Worm (Caenorhabditis elegans) whole organism, late embryonic: ENCODE measurements around the gene C14B9.2.
A peak's percentile ranks its signal among the peaks of the same experiment; 100 is the strongest.

ENCODE experiments used
- C08G9.2 ChIP-seq: sonication (generic microtip); optimal IDR thresholded peaks from 2 replicates; lab custom pipeline; 2016; ENCODE audit warnings: mild to moderate bottlenecking, missing genetic modification characterization, moderate library complexity, missing compliant biosample characterization
- C38D4.7 ChIP-seq: fragments of 200-800 bp; sonication (Bioruptor generic); optimal IDR thresholded peaks from 2 replicates; lab custom pipeline; 2018; ENCODE audit warnings: mild to moderate bottlenecking, missing genetic modification characterization, moderate library complexity, missing compliant biosample characterization
- K02D7.2 ChIP-seq: sonication (generic microtip); optimal IDR thresholded peaks from 2 replicates; lab custom pipeline; 2017; ENCODE audit warnings: mild to moderate bottlenecking, missing genetic modification characterization, missing compliant biosample characterization
- ahr-1 ChIP-seq: sonication (generic microtip); optimal IDR thresholded peaks from 2 replicates; lab custom pipeline; 2016; ENCODE audit warnings: missing genetic modification characterization, missing compliant biosample characterization
- ama-1 ChIP-seq: fragments of 150-350 bp; optimal IDR thresholded peaks from 2 replicates; lab custom pipeline; 2014
- ceh-18 ChIP-seq: sonication (generic microtip); optimal IDR thresholded peaks from 2 replicates; lab custom pipeline; 2016; ENCODE audit warnings: missing genetic modification characterization, missing compliant biosample characterization
- ceh-19 ChIP-seq: fragments of 200-800 bp; sonication (Bioruptor generic); optimal IDR thresholded peaks from 2 replicates; lab custom pipeline; 2018; ENCODE audit warnings: mild to moderate bottlenecking, missing genetic modification characterization, missing compliant biosample characterization
- ceh-2 ChIP-seq: sonication (generic microtip); optimal IDR thresholded peaks from 2 replicates; lab custom pipeline; 2016; ENCODE audit warnings: missing genotype, missing genetic modification characterization, missing compliant biosample characterization
- ceh-22 ChIP-seq: sonication (generic microtip); optimal IDR thresholded peaks from 2 replicates; lab custom pipeline; 2017; ENCODE audit warnings: missing biosample characterization, missing genetic modification characterization
- ceh-24 ChIP-seq: sonication (generic microtip); optimal IDR thresholded peaks from 2 replicates; lab custom pipeline; 2016; ENCODE audit warnings: mild to moderate bottlenecking, missing genetic modification characterization, missing compliant biosample characterization
- ceh-34 ChIP-seq: sonication (generic microtip); optimal IDR thresholded peaks from 2 replicates; lab custom pipeline; 2016; ENCODE audit warnings: mild to moderate bottlenecking, missing genetic modification characterization, missing compliant biosample characterization
- ceh-45 ChIP-seq: fragments of 200-800 bp; sonication (Bioruptor generic); IDR thresholded peaks from 2 replicates; pipeline ENCODE4 v1.3.6; 2022; ENCODE audit warnings: missing genetic modification reagents, missing genetic modification characterization, missing compliant biosample characterization
- ceh-6 ChIP-seq: fragments of 200-800 bp; sonication (Bioruptor generic); optimal IDR thresholded peaks from 2 replicates; lab custom pipeline; 2018; ENCODE audit warnings: mild to moderate bottlenecking, missing genetic modification characterization, missing compliant biosample characterization
- ceh-9 ChIP-seq: sonication (generic microtip); optimal IDR thresholded peaks from 2 replicates; lab custom pipeline; 2016; ENCODE audit warnings: mild to moderate bottlenecking, missing genetic modification characterization, inconsistent platforms, missing compliant biosample characterization
- che-1 ChIP-seq: sonication (generic microtip); optimal IDR thresholded peaks from 2 replicates; lab custom pipeline; 2016; ENCODE audit warnings: mild to moderate bottlenecking, missing genetic modification characterization, missing compliant biosample characterization
- dmd-4 ChIP-seq: sonication (generic microtip); optimal IDR thresholded peaks from 2 replicates; lab custom pipeline; 2016; ENCODE audit warnings: borderline replicate concordance, missing genetic modification characterization, missing compliant biosample characterization
- elt-2 ChIP-seq: sonication (generic microtip); optimal IDR thresholded peaks from 2 replicates; lab custom pipeline; 2016; ENCODE audit warnings: missing genetic modification reagents, missing genetic modification characterization, missing compliant biosample characterization
- elt-4 ChIP-seq: sonication (generic microtip); optimal IDR thresholded peaks from 2 replicates; lab custom pipeline; 2016; ENCODE audit warnings: missing genetic modification characterization, missing compliant biosample characterization
- eyg-1 ChIP-seq: sonication (generic microtip); optimal IDR thresholded peaks from 2 replicates; lab custom pipeline; 2016; ENCODE audit warnings: missing genotype, missing genetic modification characterization, missing compliant biosample characterization
- fax-1 ChIP-seq: sonication (generic microtip); optimal IDR thresholded peaks from 2 replicates; lab custom pipeline; 2016; ENCODE audit warnings: missing genotype, missing genetic modification characterization, missing compliant biosample characterization
- gmeb-2 ChIP-seq: sonication (generic microtip); optimal IDR thresholded peaks from 2 replicates; lab custom pipeline; 2016; ENCODE audit warnings: missing genetic modification characterization, inconsistent platforms, missing compliant biosample characterization
- hlh-13 ChIP-seq: fragments of 200-800 bp; sonication (Bioruptor generic); optimal IDR thresholded peaks from 2 replicates; lab custom pipeline; 2018; ENCODE audit warnings: mild to moderate bottlenecking, missing genetic modification characterization, missing compliant biosample characterization
- hlh-15 ChIP-seq: sonication (generic microtip); optimal IDR thresholded peaks from 2 replicates; lab custom pipeline; 2016; ENCODE audit warnings: missing genetic modification characterization, missing compliant biosample characterization
- hlh-30 ChIP-seq: sonication (generic microtip); optimal IDR thresholded peaks from 2 replicates; lab custom pipeline; 2017; ENCODE audit warnings: antibody characterized with exemption, missing genetic modification characterization, missing compliant biosample characterization; ENCODE audit not compliant: insufficient read depth
- hlh-8 ChIP-seq: sonication (generic microtip); optimal IDR thresholded peaks from 2 replicates; lab custom pipeline; 2016; ENCODE audit warnings: missing genotype, missing genetic modification characterization, missing compliant biosample characterization
- lim-6 ChIP-seq: sonication (generic microtip); optimal IDR thresholded peaks from 2 replicates; lab custom pipeline; 2016; ENCODE audit warnings: missing genetic modification characterization, missing compliant biosample characterization
- lin-11 ChIP-seq: fragments of 200-800 bp; sonication (Bioruptor generic); optimal IDR thresholded peaks from 2 replicates; lab custom pipeline; 2018; ENCODE audit warnings: mild to moderate bottlenecking, missing genetic modification characterization, missing compliant biosample characterization
- madf-2 ChIP-seq: sonication (generic microtip); optimal IDR thresholded peaks from 2 replicates; lab custom pipeline; 2017; ENCODE audit warnings: missing genetic modification characterization, missing compliant biosample characterization
- mec-3 ChIP-seq: sonication (generic microtip); optimal IDR thresholded peaks from 2 replicates; lab custom pipeline; 2016; ENCODE audit warnings: borderline replicate concordance, missing genetic modification characterization, missing compliant biosample characterization
- nhr-11 ChIP-seq: fragments of 150-350 bp; optimal IDR thresholded peaks from 2 replicates; lab custom pipeline; 2014; ENCODE audit warnings: missing biosample characterization, missing genetic modification characterization
- nhr-232 ChIP-seq: sonication (generic microtip); optimal IDR thresholded peaks from 2 replicates; lab custom pipeline; 2016; ENCODE audit warnings: missing genetic modification characterization, missing compliant biosample characterization
- npax-4 ChIP-seq: sonication (generic microtip); optimal IDR thresholded peaks from 2 replicates; lab custom pipeline; 2016; ENCODE audit warnings: missing genetic modification characterization, missing compliant biosample characterization
- pag-3 ChIP-seq: sonication (generic microtip); optimal IDR thresholded peaks from 2 replicates; lab custom pipeline; 2016; ENCODE audit warnings: missing compliant biosample characterization, missing genetic modification characterization, borderline replicate concordance
- pax-1 ChIP-seq: fragments of 150-350 bp; optimal IDR thresholded peaks from 2 replicates; lab custom pipeline; 2014; ENCODE audit warnings: missing biosample characterization, missing genetic modification characterization
- pha-2 ChIP-seq: sonication (generic microtip); optimal IDR thresholded peaks from 2 replicates; lab custom pipeline; 2017; ENCODE audit warnings: mild to moderate bottlenecking, missing genetic modification characterization, missing compliant biosample characterization
- pqm-1 ChIP-seq: sonication (generic microtip); optimal IDR thresholded peaks from 2 replicates; lab custom pipeline; 2016; ENCODE audit warnings: missing genetic modification characterization, missing compliant biosample characterization
- pros-1 ChIP-seq: fragments of 150-350 bp; optimal IDR thresholded peaks from 2 replicates; lab custom pipeline; 2014; ENCODE audit warnings: missing biosample characterization, missing genetic modification reagents, missing genetic modification characterization
- sdc-2 ChIP-seq: sonication (generic microtip); optimal IDR thresholded peaks from 2 replicates; lab custom pipeline; 2016; ENCODE audit warnings: missing genotype, missing genetic modification characterization, missing compliant biosample characterization
- sox-2 ChIP-seq: fragments of 200-800 bp; sonication (Bioruptor generic); IDR thresholded peaks from 2 replicates; pipeline ENCODE4 v1.3.6; 2022; ENCODE audit warnings: missing genetic modification reagents, missing genetic modification characterization, missing compliant biosample characterization
- syd-9 ChIP-seq: sonication (generic microtip); optimal IDR thresholded peaks from 2 replicates; lab custom pipeline; 2016; ENCODE audit warnings: mild to moderate bottlenecking, missing genetic modification characterization, moderate library complexity, missing compliant biosample characterization
- tbx-2 ChIP-seq: sonication (generic microtip); optimal IDR thresholded peaks from 2 replicates; lab custom pipeline; 2016; ENCODE audit warnings: missing genetic modification characterization, missing compliant biosample characterization
- ttx-3 ChIP-seq: sonication (generic microtip); optimal IDR thresholded peaks from 2 replicates; lab custom pipeline; 2016; ENCODE audit warnings: missing genetic modification reagents, missing genetic modification characterization, missing compliant biosample characterization
- unc-3 ChIP-seq, 2 experiments: fragments of 200-800 bp in 1 of 2; sonication (Bioruptor generic) in 1 of 2; sonication (generic microtip) in 1 of 2; conservative IDR thresholded peaks in 1 of 2; optimal IDR thresholded peaks in 1 of 2; 2 replicates each; pipeline versions ENCODE4 v1.3.6 to Lab custom; 2016 to 2022; ENCODE audit warnings: missing compliant biosample characterization in 2 of 2, missing genetic modification characterization in 2 of 2, missing genetic modification reagents in 1 of 2
- unc-42 ChIP-seq: sonication (generic microtip); optimal IDR thresholded peaks from 2 replicates; lab custom pipeline; 2016; ENCODE audit warnings: missing genotype, missing genetic modification characterization, missing compliant biosample characterization
- unc-55 ChIP-seq: sonication (generic microtip); optimal IDR thresholded peaks from 2 replicates; lab custom pipeline; 2017; ENCODE audit warnings: missing biosample characterization, missing genetic modification reagents, missing genetic modification characterization
- unc-86 ChIP-seq: sonication (generic microtip); optimal IDR thresholded peaks from 2 replicates; lab custom pipeline; 2016; ENCODE audit warnings: missing genetic modification characterization, missing compliant biosample characterization
- zip-5 ChIP-seq: sonication (generic microtip); optimal IDR thresholded peaks from 2 replicates; lab custom pipeline; 2016; ENCODE audit warnings: missing genetic modification characterization, missing compliant biosample characterization
- ztf-16 ChIP-seq: sonication (generic microtip); optimal IDR thresholded peaks from 2 replicates; lab custom pipeline; 2017; ENCODE audit warnings: missing genetic modification characterization, missing compliant biosample characterization

Gene C14B9.2

DNA sequence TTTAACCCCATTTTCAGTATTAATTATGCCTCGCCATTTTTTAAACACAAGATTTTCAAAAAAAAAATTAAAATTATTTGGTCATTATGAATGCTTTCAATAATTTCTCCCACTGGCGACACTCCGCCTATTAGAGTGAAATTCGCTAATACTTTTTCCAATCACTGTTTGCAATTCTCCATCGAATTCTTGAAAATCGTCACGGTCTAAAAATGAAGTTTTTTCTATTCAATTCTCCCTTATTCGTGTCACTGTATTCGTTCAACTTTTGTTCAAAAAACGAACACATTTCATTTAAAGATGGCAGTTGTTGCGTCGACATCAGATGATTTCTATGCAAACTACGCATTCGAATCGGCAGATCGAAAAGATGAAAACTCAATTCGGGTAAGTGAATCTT lies 25.0 kb upstream of the C14B9.2 start, which contains the start of gene C14B9.3:
Gene C14B9.3 (plus strand): TSS at position 301 of the 400 bp plus-strand sequence.
- TF ChIP-seq ceh-45 (no peak), zip-5 (tag; lab: Kevin White, UChicago) (no peak), madf-2 (no peak), ama-1 (lab: Kevin White, UChicago) (no peak), ceh-2 (no peak), K02D7.2 (tag; lab: Kevin White, UChicago) (no peak), hlh-15 (no peak), ceh-34 (no peak), elt-4 (tag; lab: Kevin White, UChicago) (no peak), tbx-2 (no peak), ceh-6 (GFP tag; lab: Kevin White, UChicago) (no peak)

DNA sequence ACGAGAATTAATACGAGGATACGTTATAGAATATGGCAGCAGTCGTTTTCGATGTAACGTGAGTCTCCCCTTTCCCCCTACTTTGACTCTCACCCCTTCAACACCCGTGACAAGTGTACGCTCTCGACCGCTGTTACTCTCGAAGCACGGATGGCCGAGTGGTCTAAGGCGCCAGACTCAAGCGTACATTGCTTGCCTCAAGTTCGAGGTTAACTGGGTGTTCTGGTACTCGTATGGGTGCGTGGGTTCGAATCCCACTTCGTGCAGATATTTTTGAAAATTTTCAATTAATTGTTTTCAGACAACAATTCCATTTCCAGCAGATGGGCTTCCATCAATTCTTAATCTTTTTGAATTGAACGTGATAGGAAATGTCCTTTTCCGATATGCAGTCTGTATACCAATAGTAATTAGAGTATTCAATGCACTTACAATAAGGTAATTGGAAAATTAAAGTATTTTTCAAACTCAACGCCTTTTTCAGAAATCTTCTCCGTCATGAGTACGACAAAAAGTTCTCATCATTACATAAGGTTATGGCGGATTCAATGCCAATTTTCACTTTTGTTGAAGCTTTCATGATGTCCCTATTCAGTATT lies 23.9 kb upstream of the C14B9.2 start:
- TF ChIP-seq tbx-2 (peak; percentile 72), pha-2 (peak; percentile 43), lim-6 (tag; lab: Kevin White, UChicago) (no peak), pqm-1 (tag; lab: Kevin White, UChicago) (peak; percentile 22), ceh-19 (GFP tag; lab: Kevin White, UChicago) (peak; percentile 78), dmd-4 (tag; lab: Kevin White, UChicago) (peak; percentile 23), ceh-18 (tag; lab: Kevin White, UChicago) (peak; percentile 57), ceh-2 (peak; percentile 73), gmeb-2 (tag; lab: Kevin White, UChicago) (peak; percentile 76), ttx-3 (tag; lab: Kevin White, UChicago) (peak; percentile 66), mec-3 (tag; lab: Kevin White, UChicago) (no peak), pag-3 (tag; lab: Kevin White, UChicago) (no peak), hlh-8 (tag; lab: Kevin White, UChicago) (peak; percentile 60), hlh-13 (GFP tag; lab: Kevin White, UChicago) (peak; percentile 18), che-1 (tag; lab: Kevin White, UChicago) (peak; percentile 72), sox-2 (peak; percentile 71), ceh-6 (GFP tag; lab: Kevin White, UChicago) (peak; percentile 81), elt-2 (peak; percentile 70), ceh-45 (peak; percentile 53; the same call in 1 of the 2 replicates), K02D7.2 (tag; lab: Kevin White, UChicago) (peak; percentile 28), nhr-232 (tag; lab: Kevin White, UChicago) (peak; percentile 78), nhr-11 (tag; lab: Kevin White, UChicago) (no peak), eyg-1 (peak; percentile 71), syd-9 (peak; percentile 78), hlh-30 (tag; lab: Kevin White, UChicago) (peak; percentile 65), madf-2 (peak; percentile 75), unc-55 (GFP tag; lab: Kevin White, UChicago) (no peak), pros-1 (no peak), fax-1 (tag; lab: Kevin White, UChicago) (peak; percentile 69), ahr-1 (peak; percentile 44), unc-3 (GFP tag; conservative IDR thresholded peaks at IDR 0.05; lab: Robert Waterston, UW) (no peak; the same call in 1 of the 2 replicates), unc-3 (tag; optimal IDR thresholded peaks at IDR 0.05; lab: Kevin White, UChicago) (peak; percentile 59), pax-1 (tag; lab: Kevin White, UChicago) (no peak), unc-86 (tag; lab: Kevin White, UChicago) (peak; percentile 33), elt-4 (tag; lab: Kevin White, UChicago) (no peak), sdc-2 (peak; percentile 71), ceh-24 (tag; lab: Kevin White, UChicago) (peak; percentile 17), ztf-16 (peak; percentile 80), npax-4 (tag; lab: Kevin White, UChicago) (peak; percentile 29), C08G9.2 (tag; lab: Kevin White, UChicago) (peak; percentile 58), ceh-34 (peak; percentile 83), lin-11 (peak; percentile 54), unc-42 (tag; lab: Kevin White, UChicago) (peak; percentile 53), ceh-22 (tag; lab: Kevin White, UChicago) (no peak), C38D4.7 (GFP tag; lab: Kevin White, UChicago) (peak; percentile 72), ama-1 (lab: Kevin White, UChicago) (no peak), ceh-9 (tag; lab: Kevin White, UChicago) (no peak), zip-5 (tag; lab: Kevin White, UChicago) (peak; percentile 58)
